Worm (Caenorhabditis elegans): ENCODE results near the gene F45E1.5.

Gene F45E1.5

DNA sequence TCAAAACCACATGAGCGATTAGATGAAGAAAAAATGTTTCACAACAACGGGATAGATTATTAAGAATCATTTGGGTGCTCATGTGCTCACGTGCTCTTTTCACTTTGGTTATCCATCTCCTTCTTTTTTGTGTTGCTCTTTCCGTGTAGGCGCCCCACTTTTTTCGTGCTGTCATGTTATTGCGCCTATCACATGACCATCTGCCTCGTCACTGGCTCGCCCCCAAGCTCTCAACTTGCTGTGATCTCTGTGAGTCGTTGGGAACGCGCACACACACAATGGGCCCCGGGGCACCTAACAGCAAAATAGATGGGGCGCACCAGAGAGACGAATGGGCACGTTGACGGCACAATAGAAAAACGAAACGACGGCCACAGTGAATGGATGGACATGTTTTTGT, 45.1 kb downstream of the F45E1.5 start (continued):
- TF ChIP-seq Y53F4B.3 (GFP tag; IDR thresholded peaks at IDR 0.05), result no peak
- TF ChIP-seq nhr-179 (tag; optimal IDR thresholded peaks at IDR 0.05), result no peak
- TF ChIP-seq rec-8 (tag; optimal IDR thresholded peaks at IDR 0.05), result no peak
- peak; percentile 7 for TF ChIP-seq ztf-26 (tag; optimal IDR thresholded peaks at IDR 0.05)
- TF ChIP-seq lin-26 (GFP tag; IDR thresholded peaks at IDR 0.05), result peak; percentile 37; the same call in 1 of the 2 replicates
- TF ChIP-seq die-1 (tag; optimal IDR thresholded peaks at IDR 0.05), result no peak
- TF ChIP-seq ztf-18 (tag; optimal IDR thresholded peaks at IDR 0.05), result peak; percentile 52
- TF ChIP-seq ets-4 (GFP tag; optimal IDR thresholded peaks at IDR 0.05), result peak; percentile 40
- TF ChIP-seq hmg-1.2 (GFP tag; IDR thresholded peaks at IDR 0.05), result peak; percentile 54
- TF ChIP-seq cebp-1 (GFP tag; IDR thresholded peaks at IDR 0.05), result peak; percentile 28; the same call in 1 of the 2 replicates
- peak; percentile 93 for TF ChIP-seq cebp-1 (tag; optimal IDR thresholded peaks at IDR 0.05)
- no peak for TF ChIP-seq snpc-4 (GFP tag; optimal IDR thresholded peaks at IDR 0.05)
- peak in 2 of 4 experiments; percentile 27 to 30 for TF ChIP-seq snpc-4 (tag; optimal IDR thresholded peaks at IDR 0.05)
- TF ChIP-seq Y67H2A.10 (GFP tag; conservative IDR thresholded peaks at IDR 0.05), result 0 out of 2 replicates have a peak, but pooled peaks have one; percentile 14
- TF ChIP-seq hlh-26 (GFP tag; conservative IDR thresholded peaks at IDR 0.05), result no peak
- peak; percentile 54; the same call in 1 of the 2 replicates for TF ChIP-seq dox-1 (GFP tag; IDR thresholded peaks at IDR 0.05)
- TF ChIP-seq ceh-100 (GFP tag; IDR thresholded peaks at IDR 0.05), result no peak
- TF ChIP-seq aptf-3 (GFP tag; IDR thresholded peaks at IDR 0.05), result peak; percentile 76; the same call in 1 of the 2 replicates
- peak; percentile 35 for TF ChIP-seq madf-10 (tag; optimal IDR thresholded peaks at IDR 0.05)
- TF ChIP-seq nfyb-1 (GFP tag; IDR thresholded peaks at IDR 0.05), result peak; percentile 69; the same call in 1 of the 2 replicates
- peak; percentile 12 for TF ChIP-seq tlf-1 (GFP tag; optimal IDR thresholded peaks at IDR 0.05)

DNA sequence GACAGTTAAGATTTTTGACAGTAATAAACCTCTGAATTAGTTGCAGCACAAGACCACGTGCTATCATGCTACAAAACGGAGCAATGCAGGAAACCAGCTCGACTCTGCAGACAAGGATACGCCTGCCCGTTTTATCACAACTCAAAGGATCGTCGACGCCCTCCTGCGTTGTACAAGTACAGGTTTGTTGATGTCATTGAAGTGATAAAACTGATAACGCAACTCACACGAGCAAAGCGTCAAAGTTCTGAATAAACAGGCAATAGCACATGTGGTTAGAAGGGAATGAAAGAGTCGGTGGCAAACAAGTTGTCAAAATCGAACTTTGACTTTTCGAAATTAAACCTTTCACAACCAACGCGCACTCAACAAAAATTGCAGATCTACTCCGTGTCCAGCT, 46.2 kb downstream of the F45E1.5 start:
- TF ChIP-seq atf-7 (tag; optimal IDR thresholded peaks at IDR 0.05), result peak; percentile 38
- TF ChIP-seq nhr-80 (tag; optimal IDR thresholded peaks at IDR 0.05), result peak; percentile 73
- 0 out of 2 replicates have a peak, but pooled peaks have one; percentile 10 for TF ChIP-seq pbrm-1 (GFP tag; IDR thresholded peaks at IDR 0.05)
- no peak for TF ChIP-seq ztf-18 (tag; optimal IDR thresholded peaks at IDR 0.05)
- no peak for TF ChIP-seq F37B4.10 (GFP tag; IDR thresholded peaks at IDR 0.05)
- TF ChIP-seq ceh-58 (GFP tag; IDR thresholded peaks at IDR 0.05), result no peak
- 0 out of 2 replicates have a peak, but pooled peaks have one; percentile 35 for TF ChIP-seq dox-1 (GFP tag; IDR thresholded peaks at IDR 0.05)
- TF ChIP-seq ets-4 (GFP tag; optimal IDR thresholded peaks at IDR 0.05), result peak; percentile 42
- TF ChIP-seq ztf-22 (GFP tag; optimal IDR thresholded peaks at IDR 0.05), result peak; percentile 55
- TF ChIP-seq let-607 (tag; optimal IDR thresholded peaks at IDR 0.05), result no peak
- TF ChIP-seq mcd-1 (GFP tag; IDR thresholded peaks at IDR 0.05), result no peak
- TF ChIP-seq repo-1 (tag; optimal IDR thresholded peaks at IDR 0.05), result peak; percentile 3
- 0 out of 2 replicates have a peak, but pooled peaks have one; percentile 5 for TF ChIP-seq Y95B8A.8 (GFP tag; IDR thresholded peaks at IDR 0.05)
- TF ChIP-seq tlf-1 (GFP tag; optimal IDR thresholded peaks at IDR 0.05), result peak; percentile 37
- TF ChIP-seq ceh-91 (GFP tag; IDR thresholded peaks at IDR 0.05), result no peak
- TF ChIP-seq nfyb-1 (GFP tag; IDR thresholded peaks at IDR 0.05), result peak; percentile 64; the same call in 1 of the 2 replicates
- no peak for TF ChIP-seq nhr-120 (GFP tag; IDR thresholded peaks at IDR 0.05)
- TF ChIP-seq lin-54 (GFP tag; optimal IDR thresholded peaks at IDR 0.05), result peak; percentile 19
- TF ChIP-seq gei-17 (GFP tag; optimal IDR thresholded peaks at IDR 0.05), result no peak
- TF ChIP-seq dpl-1 (GFP tag; optimal IDR thresholded peaks at IDR 0.05), result no peak
- no peak for TF ChIP-seq cebp-1 (GFP tag; IDR thresholded peaks at IDR 0.05)
- TF ChIP-seq cebp-1 (tag; optimal IDR thresholded peaks at IDR 0.05), result peak; percentile 59
- TF ChIP-seq pha-4 (tag; optimal IDR thresholded peaks at IDR 0.05), result peak; percentile 90
- TF ChIP-seq egl-44 (GFP tag; IDR thresholded peaks at IDR 0.05), result peak; percentile 38; the same call in 1 of the 2 replicates
- no peak for TF ChIP-seq lin-35 (GFP tag; optimal IDR thresholded peaks at IDR 0.05)
- TF ChIP-seq mxl-1 (tag; optimal IDR thresholded peaks at IDR 0.05), result no peak
- peak; percentile 10 for TF ChIP-seq tbp1 (GFP tag; optimal IDR thresholded peaks at IDR 0.05)
- TF ChIP-seq athp-1 (tag; optimal IDR thresholded peaks at IDR 0.05), result no peak
- TF ChIP-seq tbx-9 (tag; optimal IDR thresholded peaks at IDR 0.05; ENCODE audit: borderline replicate concordance), result no peak
- peak; percentile 42 for TF ChIP-seq nhr-90 (tag; optimal IDR thresholded peaks at IDR 0.05)
